Fruit fly (Drosophila melanogaster): ENCODE measurements around the gene CG5068.

The CG5068 gene

dm6 chr3L:9009738-9010137, 23.2 kb downstream of the CG5068 start, which contains the start of gene CG5194:
CG5194 (minus strand) TSS chr3L:9009838.
- TF ChIP-seq cic (GFP tag; optimal IDR thresholded peaks at IDR 0.05) = no peak
- no peak for TF ChIP-seq bab1 (GFP tag; optimal IDR thresholded peaks at IDR 0.05)
- no peak for TF ChIP-seq toe (GFP tag; optimal IDR thresholded peaks at IDR 0.05)
- no peak for TF ChIP-seq cnc (optimal IDR thresholded peaks at IDR 0.05)
- TF ChIP-seq kay (GFP tag; ENCODE audit: borderline replicate concordance) = no peak
- TF ChIP-seq CG12768 (GFP tag; optimal IDR thresholded peaks at IDR 0.05) = no peak
- no peak for TF ChIP-seq Crg-1 (GFP tag; optimal IDR thresholded peaks at IDR 0.05)
- no peak for TF ChIP-seq Clk (GFP tag; optimal IDR thresholded peaks at IDR 0.05)
- TF ChIP-seq CG7101 (tag; optimal IDR thresholded peaks at IDR 0.05) = no peak
- no peak for TF ChIP-seq CG1620 (GFP tag; optimal IDR thresholded peaks at IDR 0.05)

- TF ChIP-seq CG7101 (tag; optimal IDR thresholded peaks at IDR 0.05) = no peak
- TF ChIP-seq CG5204 (GFP tag; optimal IDR thresholded peaks at IDR 0.05) = no peak
- no peak for TF ChIP-seq CG33017 (tag; optimal IDR thresholded peaks at IDR 0.05)
- no peak for TF ChIP-seq CG1620 (GFP tag; optimal IDR thresholded peaks at IDR 0.05)
- no peak for TF ChIP-seq cic (GFP tag; optimal IDR thresholded peaks at IDR 0.05)
- no peak for TF ChIP-seq bab1 (GFP tag; optimal IDR thresholded peaks at IDR 0.05)
- no peak for TF ChIP-seq ovo (GFP tag; optimal IDR thresholded peaks at IDR 0.05)
- TF ChIP-seq Mnt (GFP tag; optimal IDR thresholded peaks at IDR 0.05) = no peak
- TF ChIP-seq Crg-1 (GFP tag; optimal IDR thresholded peaks at IDR 0.05) = no peak
- TF ChIP-seq toe (GFP tag; optimal IDR thresholded peaks at IDR 0.05) = no peak
- no peak for TF ChIP-seq CG7045 (GFP tag; optimal IDR thresholded peaks at IDR 0.05)
- TF ChIP-seq cnc (optimal IDR thresholded peaks at IDR 0.05) = no peak
- TF ChIP-seq CG11617 (GFP tag; optimal IDR thresholded peaks at IDR 0.05) = no peak
- no peak for TF ChIP-seq CG12768 (GFP tag; optimal IDR thresholded peaks at IDR 0.05)
- no peak for TF ChIP-seq tj (GFP tag; optimal IDR thresholded peaks at IDR 0.05)
- TF ChIP-seq kay (GFP tag; ENCODE audit: borderline replicate concordance) = no peak
- TF ChIP-seq Hr96 (GFP tag; optimal IDR thresholded peaks at IDR 0.05) = no peak
Measured at dm6 chr3L:9011485-9012389, 25.2 kb downstream of the CG5068 start.

dm6 chr3L:9013745-9014144, 27.2 kb downstream of the CG5068 start:
- TF ChIP-seq cic (GFP tag; optimal IDR thresholded peaks at IDR 0.05) (no peak), CG5204 (GFP tag; optimal IDR thresholded peaks at IDR 0.05) (no peak), CG11617 (GFP tag; optimal IDR thresholded peaks at IDR 0.05) (no peak), cnc (optimal IDR thresholded peaks at IDR 0.05) (no peak), toe (GFP tag; optimal IDR thresholded peaks at IDR 0.05) (no peak)

dm6 chr3L:9017414-9017813, 30.9 kb downstream of the CG5068 start:
- no peak for TF ChIP-seq Hr96 (GFP tag; optimal IDR thresholded peaks at IDR 0.05)
- TF ChIP-seq ovo (GFP tag; optimal IDR thresholded peaks at IDR 0.05) = no peak
- TF ChIP-seq cic (GFP tag; optimal IDR thresholded peaks at IDR 0.05) = no peak
- TF ChIP-seq pad (GFP tag; optimal IDR thresholded peaks at IDR 0.05) = no peak
- TF ChIP-seq tj (GFP tag; optimal IDR thresholded peaks at IDR 0.05) = no peak
- no peak for TF ChIP-seq Mnt (GFP tag; optimal IDR thresholded peaks at IDR 0.05)
- TF ChIP-seq CG1620 (GFP tag; optimal IDR thresholded peaks at IDR 0.05) = no peak
- TF ChIP-seq CG14711 (tag; optimal IDR thresholded peaks at IDR 0.05) = no peak
- TF ChIP-seq Crg-1 (GFP tag; optimal IDR thresholded peaks at IDR 0.05) = no peak
- no peak for TF ChIP-seq CG12768 (GFP tag; optimal IDR thresholded peaks at IDR 0.05)
- TF ChIP-seq CG33017 (tag; optimal IDR thresholded peaks at IDR 0.05) = no peak
- no peak for TF ChIP-seq CG5204 (GFP tag; optimal IDR thresholded peaks at IDR 0.05)
- TF ChIP-seq CG7101 (tag; optimal IDR thresholded peaks at IDR 0.05) = no peak

dm6 chr3L:9019196-9019662, 32.7 kb downstream of the CG5068 start, which contains the start of gene Doc2:
Doc2 (minus strand) TSS chr3L:9019246.
- TF ChIP-seq CG14711 (tag; optimal IDR thresholded peaks at IDR 0.05) (no peak), Mnt (GFP tag; optimal IDR thresholded peaks at IDR 0.05) (no peak), kay (GFP tag; ENCODE audit: borderline replicate concordance) (no peak), CG1620 (GFP tag; optimal IDR thresholded peaks at IDR 0.05) (no peak), pad (GFP tag; optimal IDR thresholded peaks at IDR 0.05) (no peak), Clk (GFP tag; optimal IDR thresholded peaks at IDR 0.05) (no peak), Hr96 (GFP tag; optimal IDR thresholded peaks at IDR 0.05) (no peak), CG11617 (GFP tag; optimal IDR thresholded peaks at IDR 0.05) (no peak)

- peak; percentile 54 for TF ChIP-seq kay (GFP tag; ENCODE audit: borderline replicate concordance)
- TF ChIP-seq CG12768 (GFP tag; optimal IDR thresholded peaks at IDR 0.05) = no peak
- no peak for TF ChIP-seq CG14711 (tag; optimal IDR thresholded peaks at IDR 0.05)
- TF ChIP-seq Hr96 (GFP tag; optimal IDR thresholded peaks at IDR 0.05) = no peak
Measured at dm6 chr3L:9020436-9021370, 34.2 kb downstream of the CG5068 start.

Data from whole organism, adult.